Worm (Caenorhabditis elegans): Measurements from ENCODE around the gene Y102A5C.36.

DNA sequence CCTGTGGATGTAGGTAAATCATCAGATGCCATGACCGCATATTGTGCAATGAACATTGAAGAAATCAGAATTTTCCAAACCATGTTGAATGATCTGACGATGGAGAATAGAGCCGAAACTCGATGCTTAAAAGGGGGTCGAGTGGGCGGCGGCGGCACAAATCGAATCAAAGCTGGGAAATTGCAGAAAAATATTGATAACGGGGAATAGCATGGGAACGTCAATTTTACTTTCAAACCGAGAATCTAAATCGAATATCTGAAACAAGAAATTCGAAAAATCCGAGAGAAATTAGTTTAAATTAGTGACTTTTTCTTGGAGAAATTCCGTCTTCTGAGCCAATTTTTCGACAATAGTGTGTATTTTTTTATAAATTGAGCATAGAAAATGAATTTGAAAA is 11.2 kb downstream of the Y102A5C.36 start, which contains the start of gene F09C6.10:
- no peak for TF ChIP-seq ztf-16 (tag; optimal IDR thresholded peaks at IDR 0.05)
- TF ChIP-seq nhr-11 (tag; optimal IDR thresholded peaks at IDR 0.05) = no peak

All from whole organism, late embryonic.